Fruit fly (Drosophila melanogaster) whole organism, prepupa: Measurements from ENCODE around the gene CG31601.

Source experiments
- CG10631 ChIP-seq: fragments of 200-800 bp; sonication (Bioruptor generic); optimal IDR thresholded peaks from 2 replicates; lab custom pipeline; 2016; ENCODE audit warnings: missing biosample characterization, missing genetic modification characterization
- CG10669 ChIP-seq: fragments of 200-800 bp; sonication (Bioruptor generic); optimal IDR thresholded peaks from 3 replicates; lab custom pipeline; 2018; ENCODE audit warnings: missing biosample characterization, mild to moderate bottlenecking, missing genetic modification characterization, moderate library complexity
- CG11294 ChIP-seq: fragments of 200-800 bp; sonication (Bioruptor generic); IDR thresholded peaks from 2 replicates; pipeline ENCODE4 v1.3.6; 2022; ENCODE audit warnings: missing biosample characterization, missing genetic modification characterization
- CG15336 ChIP-seq: fragments of 200-800 bp; sonication (Bioruptor generic); IDR thresholded peaks from 2 replicates; pipeline ENCODE4 v1.3.6; 2022; ENCODE audit warnings: missing biosample characterization, missing genetic modification characterization
- CG16779 ChIP-seq: fragments of 200-800 bp; sonication (Bioruptor generic); optimal IDR thresholded peaks from 3 replicates; lab custom pipeline; 2017; ENCODE audit warnings: missing biosample characterization, mild to moderate bottlenecking, missing genetic modification characterization
- CG31627 ChIP-seq: fragments of 200-800 bp; sonication (Bioruptor generic); optimal IDR thresholded peaks from 3 replicates; lab custom pipeline; 2016; ENCODE audit warnings: missing biosample characterization, missing genetic modification characterization
- CG32006 ChIP-seq: fragments of 200-800 bp; sonication (Bioruptor generic); optimal IDR thresholded peaks from 3 replicates; lab custom pipeline; 2017; ENCODE audit warnings: missing biosample characterization, mild to moderate bottlenecking, missing genetic modification characterization
- CG3919 ChIP-seq: fragments of 200-800 bp; sonication (Bioruptor generic); optimal IDR thresholded peaks from 3 replicates; lab custom pipeline; 2016; ENCODE audit warnings: missing biosample characterization, missing genetic modification characterization
- CG4318 ChIP-seq: fragments of 200-800 bp; sonication (Bioruptor generic); optimal IDR thresholded peaks from 3 replicates; lab custom pipeline; 2017; ENCODE audit warnings: missing biosample characterization, mild to moderate bottlenecking, missing genetic modification characterization
- CG6163 ChIP-seq: fragments of 200-800 bp; sonication (Bioruptor generic); IDR thresholded peaks from 3 replicates; pipeline ENCODE4 v1.3.6; 2022; ENCODE audit warnings: missing biosample characterization, missing genetic modification characterization
- CG6276 ChIP-seq: fragments of 200-800 bp; sonication (Bioruptor generic); optimal IDR thresholded peaks from 2 replicates; lab custom pipeline; 2017; ENCODE audit warnings: missing biosample characterization, mild to moderate bottlenecking, missing genetic modification characterization
- CG6854 ChIP-seq: fragments of 200-800 bp; sonication (Bioruptor generic); optimal IDR thresholded peaks from 2 replicates; lab custom pipeline; 2017; ENCODE audit warnings: missing biosample characterization, mild to moderate bottlenecking, missing genetic modification characterization
- CG8319 ChIP-seq: fragments of 200-800 bp; sonication (Bioruptor generic); optimal IDR thresholded peaks from 3 replicates; lab custom pipeline; 2016; ENCODE audit warnings: missing biosample characterization, missing genetic modification characterization
- CG9139 ChIP-seq: fragments of 200-800 bp; sonication (Bioruptor generic); optimal IDR thresholded peaks from 3 replicates; lab custom pipeline; 2017; ENCODE audit warnings: missing biosample characterization, mild to moderate bottlenecking, missing genetic modification characterization
- Eip75B ChIP-seq: fragments of 200-800 bp; sonication (Bioruptor generic); optimal IDR thresholded peaks from 3 replicates; lab custom pipeline; 2016; ENCODE audit warnings: missing biosample characterization, missing genetic modification characterization
- Eip78C ChIP-seq: fragments of 200-800 bp; sonication (Bioruptor generic); peaks from one replicate; lab custom pipeline; 2016; ENCODE audit warnings: missing biosample characterization, missing genetic modification characterization
- Gug ChIP-seq: fragments of 200-800 bp; sonication (Bioruptor generic); IDR thresholded peaks from 2 replicates; pipeline ENCODE4 v1.3.6; 2022; ENCODE audit warnings: missing biosample characterization, missing genetic modification characterization
- Hr38 ChIP-seq: sonication (Bioruptor generic); optimal IDR thresholded peaks from 2 replicates; lab custom pipeline; 2016; ENCODE audit warnings: missing biosample characterization, missing genetic modification characterization
- Hr39 ChIP-seq: fragments of 200-800 bp; sonication (Bioruptor generic); optimal IDR thresholded peaks from 2 replicates; lab custom pipeline; 2016; ENCODE audit warnings: missing biosample characterization, missing genetic modification characterization
- Lpt ChIP-seq: fragments of 200-800 bp; sonication (Bioruptor generic); optimal IDR thresholded peaks from 3 replicates; lab custom pipeline; 2016; ENCODE audit warnings: missing biosample characterization, missing genetic modification characterization
- Met ChIP-seq: fragments of 200-800 bp; sonication (Bioruptor generic); optimal IDR thresholded peaks from 3 replicates; lab custom pipeline; 2016; ENCODE audit warnings: missing biosample characterization, missing genetic modification characterization
- Smox ChIP-seq: fragments of 200-800 bp; sonication (Bioruptor generic); optimal IDR thresholded peaks from 3 replicates; lab custom pipeline; 2016; ENCODE audit warnings: missing biosample characterization, missing genetic modification characterization
- Sox14 ChIP-seq: fragments of 200-800 bp; sonication (Bioruptor generic); optimal IDR thresholded peaks from 3 replicates; lab custom pipeline; 2016; ENCODE audit warnings: missing biosample characterization, missing genetic modification characterization
- Sox15 ChIP-seq: fragments of 200-800 bp; sonication (Bioruptor generic); optimal IDR thresholded peaks from 3 replicates; lab custom pipeline; 2016; ENCODE audit warnings: missing biosample characterization, missing genetic modification characterization
- achi ChIP-seq: fragments of 200-800 bp; sonication (Bioruptor generic); optimal IDR thresholded peaks from 3 replicates; lab custom pipeline; 2016; ENCODE audit warnings: missing biosample characterization, missing genetic modification characterization
- acj6 ChIP-seq: fragments of 200-800 bp; sonication (Bioruptor generic); optimal IDR thresholded peaks from 3 replicates; lab custom pipeline; 2016; ENCODE audit warnings: missing biosample characterization, missing genetic modification characterization
- cyc ChIP-seq: fragments of 200-800 bp; sonication (Bioruptor generic); optimal IDR thresholded peaks from 3 replicates; lab custom pipeline; 2016; ENCODE audit warnings: missing biosample characterization, missing genetic modification characterization
- dac ChIP-seq: fragments of 200-800 bp; sonication (Bioruptor generic); optimal IDR thresholded peaks from 2 replicates; lab custom pipeline; 2017; ENCODE audit warnings: missing biosample characterization, mild to moderate bottlenecking, missing genetic modification characterization
- dsx ChIP-seq: fragments of 200-800 bp; optimal IDR thresholded peaks from 3 replicates; lab custom pipeline; 2019; ENCODE audit warnings: missing biosample characterization, mild to moderate bottlenecking, missing genetic modification characterization, moderate library complexity; ENCODE audit not compliant: poor library complexity, severe bottlenecking
- eg ChIP-seq: fragments of 200-800 bp; sonication (Bioruptor generic); IDR thresholded peaks from 3 replicates; pipeline ENCODE4 v1.3.6; 2022; ENCODE audit warnings: missing biosample characterization, missing genetic modification characterization
- esn ChIP-seq: fragments of 200-800 bp; sonication (Bioruptor generic); optimal IDR thresholded peaks from 2 replicates; lab custom pipeline; 2016; ENCODE audit warnings: missing biosample characterization, mild to moderate bottlenecking, missing genetic modification characterization, moderate library complexity
- fd59A ChIP-seq: fragments of 200-800 bp; sonication (Bioruptor generic); optimal IDR thresholded peaks from 2 replicates; lab custom pipeline; 2017; ENCODE audit warnings: missing biosample characterization, mild to moderate bottlenecking, missing genetic modification characterization, missing genetic modification reagents
- fd85E ChIP-seq: fragments of 200-800 bp; sonication (Bioruptor generic); optimal IDR thresholded peaks from 3 replicates; lab custom pipeline; 2016; ENCODE audit warnings: missing biosample characterization, missing genetic modification characterization
- fkh ChIP-seq: fragments of 200-800 bp; sonication (Bioruptor generic); optimal IDR thresholded peaks from 3 replicates; lab custom pipeline; 2017; ENCODE audit warnings: missing biosample characterization, mild to moderate bottlenecking, missing genetic modification characterization, moderate library complexity
- net ChIP-seq: fragments of 200-800 bp; sonication (Bioruptor generic); optimal IDR thresholded peaks from 3 replicates; lab custom pipeline; 2016; ENCODE audit warnings: missing biosample characterization, missing genetic modification characterization
- pdm3 ChIP-seq: fragments of 200-800 bp; sonication (Bioruptor generic); optimal IDR thresholded peaks from 3 replicates; lab custom pipeline; 2016; ENCODE audit warnings: missing biosample characterization, missing genetic modification characterization
- salr ChIP-seq, 2 experiments: fragments of 200-800 bp; sonication (Bioruptor generic); optimal IDR thresholded peaks; 3 replicates each; lab custom pipeline; 2016 to 2018; ENCODE audit warnings: missing biosample characterization in 2 of 2, missing genetic modification characterization in 2 of 2, mild to moderate bottlenecking in 1 of 2
- spab ChIP-seq: fragments of 200-800 bp; sonication (Bioruptor generic); optimal IDR thresholded peaks from 2 replicates; lab custom pipeline; 2017; ENCODE audit warnings: missing biosample characterization, mild to moderate bottlenecking, missing genetic modification characterization, missing genetic modification reagents
- ss ChIP-seq, 2 experiments: fragments of 200-800 bp; sonication (Bioruptor generic); optimal IDR thresholded peaks; 2 replicates in 1 of 2; 3 replicates in 1 of 2; lab custom pipeline; 2017 to 2018; ENCODE audit warnings: mild to moderate bottlenecking in 2 of 2, missing biosample characterization in 2 of 2, missing genetic modification characterization in 2 of 2, moderate library complexity in 1 of 2
- svp ChIP-seq: fragments of 200-800 bp; sonication (Bioruptor generic); peaks from one replicate; lab custom pipeline; 2016; ENCODE audit warnings: missing biosample characterization, missing genetic modification characterization

CG31601 gene

DNA sequence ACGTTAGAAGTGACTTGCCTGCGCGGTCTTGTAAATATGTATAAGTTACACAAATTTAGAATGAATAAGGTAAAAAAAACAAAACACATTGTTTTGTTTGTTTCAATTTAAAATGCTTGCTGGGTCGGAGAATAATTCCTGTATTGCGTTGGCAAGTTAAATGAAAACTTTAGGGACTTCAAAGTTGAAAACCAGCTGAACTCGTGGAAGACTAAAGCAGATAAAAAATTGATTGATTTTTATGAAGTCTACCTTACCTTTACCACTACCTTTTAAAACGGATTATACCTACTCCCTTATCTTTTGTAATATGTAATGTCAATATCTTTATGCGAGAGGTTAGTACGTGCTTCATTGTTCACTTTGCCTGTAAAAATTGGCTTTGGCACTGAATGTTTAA lies 21.6 kb upstream of the CG31601 start, which contains the start of gene CG42597:
CG42597 (minus strand) TSS at position 101 of the 400 bp plus-strand sequence.
- TF ChIP-seq CG16779 (no peak), CG31627 (GFP tag; lab: Kevin White, UChicago) (no peak), Sox15 (GFP tag; lab: Kevin White, UChicago) (no peak), Hr38 (GFP tag; lab: Kevin White, UChicago) (no peak)

DNA sequence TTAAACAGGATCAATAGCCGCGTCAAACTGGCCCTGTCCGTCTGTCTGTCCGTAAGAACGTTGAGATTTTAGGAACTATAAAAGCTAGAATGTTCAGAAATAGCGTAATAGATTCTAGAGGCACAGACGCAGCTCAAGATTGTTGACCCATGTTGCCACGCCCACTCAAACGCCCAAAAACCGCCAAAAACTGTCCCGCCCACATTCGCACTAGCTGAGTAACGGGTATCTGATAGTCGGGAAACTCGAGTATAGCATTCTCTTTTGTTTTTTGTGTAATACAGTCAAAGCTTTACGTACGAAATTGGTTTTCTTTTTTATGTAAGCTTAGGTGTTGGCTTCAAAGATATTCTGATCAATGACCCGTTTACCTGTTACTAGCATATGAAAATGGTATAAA lies 16.2 kb upstream of the CG31601 start:
- no peak for TF ChIP-seq pdm3 (GFP tag; lab: Kevin White, UChicago)
- no peak for TF ChIP-seq Hr38 (GFP tag; lab: Kevin White, UChicago)
- TF ChIP-seq esn = no peak
- no peak for TF ChIP-seq Hr39 (GFP tag; lab: Kevin White, UChicago)
- no peak for TF ChIP-seq CG10669 (GFP tag; lab: Kevin White, UChicago)
- TF ChIP-seq Lpt (GFP tag; lab: Kevin White, UChicago) = no peak
- TF ChIP-seq acj6 (GFP tag; lab: Kevin White, UChicago) = no peak
- no peak for TF ChIP-seq fd59A
- TF ChIP-seq achi (GFP tag; lab: Kevin White, UChicago) = no peak
- no peak for TF ChIP-seq Gug (GFP tag; lab: Robert Waterston, UW)
- TF ChIP-seq spab (GFP tag; lab: Kevin White, UChicago) = no peak
- no peak for TF ChIP-seq fd85E
- no peak for TF ChIP-seq CG15336 (GFP tag; lab: Robert Waterston, UW)
- TF ChIP-seq, all 60 proteins: peak for 0

DNA sequence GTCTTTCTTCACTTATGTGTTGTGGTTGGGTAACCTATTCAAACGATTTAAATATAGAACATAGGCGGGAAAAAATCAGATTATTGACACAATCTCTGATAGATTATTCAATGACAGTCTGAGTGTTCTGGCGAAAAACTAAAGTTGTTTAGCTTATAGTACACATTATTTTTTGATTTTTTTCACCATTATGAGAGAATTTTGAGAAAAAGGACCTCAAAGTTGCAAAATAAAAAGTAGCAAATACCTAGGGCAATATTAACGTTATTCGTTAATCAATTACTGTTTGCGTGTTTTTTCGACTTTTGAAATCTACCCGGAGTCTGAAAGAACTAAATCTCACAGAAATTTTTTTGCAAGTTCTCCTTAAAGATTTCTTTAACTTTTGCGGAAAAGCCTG lies 10.5 kb upstream of the CG31601 start, which contains the start of gene CG34173:
CG34173 (minus strand) TSS at position 101 of the 400 bp plus-strand sequence.
- no peak for TF ChIP-seq CG6854
- no peak for TF ChIP-seq fd59A
- TF ChIP-seq CG10669 (GFP tag; lab: Kevin White, UChicago) = no peak
- TF ChIP-seq, all 60 proteins: peak for 0

DNA sequence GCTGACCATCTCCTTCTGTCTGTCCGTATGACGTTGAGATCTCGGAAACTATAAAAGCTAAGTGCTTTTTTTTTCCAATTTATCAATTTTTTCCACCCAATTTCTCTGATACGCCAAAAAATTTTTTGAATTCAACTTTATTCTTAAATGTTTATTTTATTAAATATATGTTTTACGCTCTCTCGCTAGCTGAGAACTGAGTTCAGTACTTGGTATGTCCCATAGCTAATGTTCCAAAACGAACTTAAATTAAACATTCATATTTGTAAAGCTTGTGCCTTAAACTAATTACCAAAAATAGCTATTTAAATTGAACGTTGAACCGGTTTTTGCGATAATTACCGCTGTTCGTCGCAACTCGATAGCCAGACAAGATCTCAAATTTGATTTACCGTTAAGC lies 6.1 kb downstream of the CG31601 start, which contains the start of gene Grl40a:
Grl40a (plus strand) TSS at position 301 of the 400 bp plus-strand sequence.
- no peak for TF ChIP-seq Met (GFP tag; lab: Kevin White, UChicago)
- no peak for TF ChIP-seq net (GFP tag; lab: Kevin White, UChicago)
- TF ChIP-seq dsx = no peak
- no peak for TF ChIP-seq CG9139
- TF ChIP-seq dac (GFP tag; lab: Kevin White, UChicago) = no peak
- no peak for TF ChIP-seq Eip78C (GFP tag; lab: Kevin White, UChicago)
- TF ChIP-seq Hr39 (GFP tag; lab: Kevin White, UChicago) = no peak
- TF ChIP-seq Sox15 (GFP tag; lab: Kevin White, UChicago) = no peak
- no peak for TF ChIP-seq CG4318 (GFP tag; lab: Kevin White, UChicago)
- TF ChIP-seq CG6276 (GFP tag; lab: Kevin White, UChicago) = no peak
- no peak for TF ChIP-seq eg (GFP tag; lab: Robert Waterston, UW)

DNA sequence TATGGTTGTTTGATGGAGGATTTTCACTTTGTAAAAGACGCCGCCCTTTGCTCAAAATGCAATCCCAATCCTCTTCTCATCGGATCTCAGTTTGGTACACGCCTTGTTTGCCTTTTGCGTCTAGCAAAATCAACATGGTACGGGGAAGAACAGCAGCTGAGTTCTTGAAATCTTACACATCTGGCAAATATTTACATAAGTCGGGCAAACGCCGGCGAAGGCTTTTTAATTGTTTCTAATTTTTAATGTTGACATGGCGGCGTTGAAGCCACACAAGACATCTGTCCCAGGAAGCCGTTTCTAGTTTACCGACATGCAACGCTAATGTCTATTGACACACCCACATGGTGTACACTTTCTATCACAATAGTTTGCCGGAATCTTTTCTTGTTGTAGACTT lies 6.8 kb downstream of the CG31601 start:
- TF ChIP-seq fkh (peak; percentile 64), Sox15 (GFP tag; lab: Kevin White, UChicago) (no peak)
- TF ChIP-seq, all 60 proteins: peak for 1

DNA sequence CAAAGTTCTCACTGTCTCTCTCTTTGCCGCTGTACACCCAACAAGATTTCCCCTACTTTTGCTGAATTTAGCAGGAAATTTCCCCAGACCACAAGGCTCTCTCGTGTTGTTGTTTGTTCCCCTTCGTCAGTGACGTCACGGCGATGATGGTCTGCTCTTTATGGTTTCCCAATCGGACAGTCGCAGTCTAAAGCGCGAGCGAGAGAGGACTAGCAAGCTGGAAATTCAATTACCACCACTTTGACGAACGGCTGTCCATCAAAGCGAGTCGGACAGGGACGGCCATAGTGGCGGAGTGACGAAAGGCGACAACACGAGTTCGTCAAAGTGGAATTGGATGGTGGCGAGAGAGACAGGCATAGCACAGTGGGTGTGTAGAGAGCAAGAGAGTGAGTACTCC lies 19.3 kb downstream of the CG31601 start:
- peak; percentile 28 for TF ChIP-seq Sox14 (GFP tag; lab: Kevin White, UChicago)
- TF ChIP-seq fkh = peak; percentile 90
- TF ChIP-seq svp (GFP tag; lab: Kevin White, UChicago) = peak; percentile 53
- no peak for TF ChIP-seq CG32006 (GFP tag; lab: Kevin White, UChicago)

DNA sequence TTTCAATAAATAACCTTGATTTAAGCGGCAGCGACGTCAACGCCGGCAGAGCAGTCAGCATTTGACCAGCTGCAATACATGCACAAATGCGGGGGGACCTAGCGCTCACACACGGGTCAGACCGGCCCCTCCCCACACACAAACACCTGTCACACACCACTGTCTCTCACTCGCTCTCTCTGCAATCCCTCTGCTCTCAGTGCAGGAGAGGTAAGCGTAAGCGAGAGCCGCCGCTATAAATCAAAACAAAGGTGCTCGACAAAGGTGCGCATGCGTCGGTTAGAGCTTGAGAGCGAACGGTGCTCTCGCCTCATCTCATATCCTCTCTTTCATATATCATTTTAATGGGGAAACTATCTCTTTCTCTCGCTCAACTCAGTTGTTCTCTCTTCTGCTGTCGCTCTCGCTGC lies 24.8 kb downstream of the CG31601 start, which contains the start of gene tio:
tio (plus strand) TSS at position 348 of the 410 bp plus-strand sequence.
- TF ChIP-seq salr (GFP tag; optimal IDR thresholded peaks at IDR 0.05; lab: Kevin White, UChicago) (peak in 1 of 2 experiments; percentile 32), CG6163 (GFP tag; lab: Robert Waterston, UW) (peak; percentile 33; the same call in 2 of the 3 replicates), Eip75B (GFP tag; lab: Kevin White, UChicago) (no peak), net (GFP tag; lab: Kevin White, UChicago) (no peak), cyc (GFP tag; lab: Kevin White, UChicago) (no peak), ss (GFP tag; optimal IDR thresholded peaks at IDR 0.05; lab: Kevin White, UChicago) (peak in 1 of 2 experiments; percentile 11), CG3919 (GFP tag; lab: Kevin White, UChicago) (no peak), CG4318 (GFP tag; lab: Kevin White, UChicago) (no peak), CG11294 (no peak), CG6854 (no peak), esn (peak; percentile 23), Smox (no peak), CG8319 (no peak), CG10631 (GFP tag; lab: Kevin White, UChicago) (no peak), CG15336 (GFP tag; lab: Robert Waterston, UW) (no peak)
